Fruit fly (Drosophila melanogaster) whole organism, embryonic: ENCODE data around the gene tweek.

Experiments used
- BEAF-32 ChIP-seq: fragments of 200-800 bp; sonication (Bioruptor generic); optimal IDR thresholded peaks from 3 replicates; lab custom pipeline; 2017; ENCODE audit warnings: missing biosample characterization, missing genetic modification characterization, mild to moderate bottlenecking, moderate library complexity, missing genetic modification reagents
- Bdp1 ChIP-seq: fragments of 200-800 bp; sonication (Bioruptor generic); optimal IDR thresholded peaks from 3 replicates; lab custom pipeline; 2016; ENCODE audit warnings: missing biosample characterization, missing genetic modification characterization
- CG10654 ChIP-seq: fragments of 200-800 bp; sonication (Bioruptor generic); optimal IDR thresholded peaks from 2 replicates; lab custom pipeline; 2016; ENCODE audit warnings: missing biosample characterization, missing genetic modification characterization
- CG2120 ChIP-seq: fragments of 200-800 bp; sonication (Bioruptor generic); optimal IDR thresholded peaks from 3 replicates; lab custom pipeline; 2016; ENCODE audit warnings: missing biosample characterization, missing genetic modification characterization
- CG8478 ChIP-seq: fragments of >200 bp; optimal IDR thresholded peaks from 2 replicates; lab custom pipeline; 2018

- TF ChIP-seq CG8478 (lab: Kevin White, UChicago) (no peak), Bdp1 (GFP tag; lab: Kevin White, UChicago) (no peak), CG10654 (GFP tag; lab: Kevin White, UChicago) (no peak), BEAF-32 (GFP tag; lab: Kevin White, UChicago) (no peak), CG2120 (GFP tag; lab: Kevin White, UChicago) (no peak)
Observed at dm6 chr2L:16850442-16850841, 37.8 kb upstream of the tweek start.
